Fruit fly (Drosophila melanogaster) whole organism, embryonic: ENCODE results near the gene CG9426.

Experiments
- CG4424 ChIP-seq: fragments of 200-800 bp; sonication (Bioruptor generic); optimal IDR thresholded peaks from 3 replicates; lab custom pipeline; 2016; ENCODE audit warnings: missing biosample characterization, missing genetic modification characterization
- slbo ChIP-seq: fragments of 200-800 bp; sonication (Bioruptor generic); IDR thresholded peaks from 2 replicates; pipeline ENCODE4 v1.3.6; 2022; ENCODE audit warnings: missing biosample characterization, missing genetic modification characterization

- TF ChIP-seq CG4424 (GFP tag; lab: Kevin White, UChicago) (no peak), slbo (GFP tag; lab: Robert Waterston, UW) (no peak)
Observed at dm6 chr2L:13179095-13179494, 40.6 kb downstream of the CG9426 start, which contains the start of gene Alg7.
